Worm (Caenorhabditis elegans): ENCODE measurements around the gene T13C5.3.

The T13C5.3 gene

DNA sequence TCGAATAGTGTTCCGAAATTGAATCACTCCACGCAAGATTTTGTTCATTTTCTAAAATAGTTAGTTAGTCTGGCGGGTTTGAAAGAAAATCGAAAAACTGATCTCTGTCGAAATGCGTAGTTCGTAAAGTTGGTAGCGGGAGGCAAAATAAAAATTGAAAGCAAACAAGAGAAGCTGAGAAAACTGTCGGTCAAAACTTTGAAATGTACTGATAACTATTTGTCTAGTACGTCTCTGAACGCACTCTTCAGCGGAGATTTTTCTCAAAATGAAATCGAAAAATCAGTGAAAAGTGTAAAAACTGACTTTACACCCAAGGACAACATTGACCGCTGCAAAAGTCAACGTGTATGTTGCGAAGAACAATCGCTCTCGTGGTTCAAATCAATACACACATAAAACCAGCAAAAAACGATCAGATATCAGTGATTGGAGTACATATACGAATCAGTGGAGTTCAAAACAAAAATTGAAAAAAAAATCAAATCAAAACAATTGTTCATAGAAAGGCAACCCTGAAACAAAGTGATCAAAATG lies 26.4 kb downstream of the T13C5.3 start, which contains the start of gene bca-1 (continued):
- TF ChIP-seq lin-29 (GFP tag; IDR thresholded peaks at IDR 0.05) (no peak), ceh-20 (GFP tag; IDR thresholded peaks at IDR 0.05) (no peak), lin-15B (tag; optimal IDR thresholded peaks at IDR 0.05) (no peak), fkh-10 (GFP tag; optimal IDR thresholded peaks at IDR 0.05) (no peak), sdz-12 (GFP tag; optimal IDR thresholded peaks at IDR 0.05) (no peak), nhr-11 (tag; optimal IDR thresholded peaks at IDR 0.05) (peak; percentile 35), mep-1 (tag; optimal IDR thresholded peaks at IDR 0.05) (peak; percentile 59), F26F4.8 (GFP tag; conservative IDR thresholded peaks at IDR 0.05) (no peak), nhr-48 (tag; optimal IDR thresholded peaks at IDR 0.05) (peak; percentile 46), nhr-10 (tag; optimal IDR thresholded peaks at IDR 0.05) (peak; percentile 64), ZK546.5 (tag; optimal IDR thresholded peaks at IDR 0.05) (no peak), zfp-3 (GFP tag; conservative IDR thresholded peaks at IDR 0.05) (no peak), R02D3.7 (tag; optimal IDR thresholded peaks at IDR 0.05) (no peak), ceh-62 (tag; optimal IDR thresholded peaks at IDR 0.05) (no peak), skn-1 (tag; optimal IDR thresholded peaks at IDR 0.05) (no peak), Y105C5A.15 (GFP tag; IDR thresholded peaks at IDR 0.05) (no peak), gei-8 (GFP tag; optimal IDR thresholded peaks at IDR 0.05) (no peak), ceh-32 (tag; optimal IDR thresholded peaks at IDR 0.05; ENCODE audit: poor library complexity) (no peak), dmd-6 (GFP tag; IDR thresholded peaks at IDR 0.05) (peak; percentile 70), pha-4 (GFP tag; IDR thresholded peaks at IDR 0.05) (no peak), pha-4 (tag; optimal IDR thresholded peaks at IDR 0.05) (peak; percentile 5), T26A8.4 (GFP tag; IDR thresholded peaks at IDR 0.05) (no peak), ztf-11 (tag; optimal IDR thresholded peaks at IDR 0.05) (no peak), madf-5 (GFP tag; IDR thresholded peaks at IDR 0.05) (no peak), daf-16 (GFP tag; optimal IDR thresholded peaks at IDR 0.05) (peak in 1 of 2 experiments; percentile 22), daf-16 (tag; optimal IDR thresholded peaks at IDR 0.05) (peak; percentile 53), madf-9 (GFP tag; conservative IDR thresholded peaks at IDR 0.05) (no peak), nhr-77 (tag; optimal IDR thresholded peaks at IDR 0.05) (peak; percentile 6), saeg-2 (GFP tag; IDR thresholded peaks at IDR 0.05) (no peak), hlh-30 (tag; optimal IDR thresholded peaks at IDR 0.05; ENCODE audit: insufficient read depth) (peak; percentile 84), lir-3 (tag; optimal IDR thresholded peaks at IDR 0.05) (no peak), lin-1 (GFP tag; IDR thresholded peaks at IDR 0.05) (no peak), hlh-11 (tag; optimal IDR thresholded peaks at IDR 0.05) (peak; percentile 65), egl-27 (tag; optimal IDR thresholded peaks at IDR 0.05) (no peak), nhr-42 (GFP tag; IDR thresholded peaks at IDR 0.05) (no peak), fos-1 (tag; optimal IDR thresholded peaks at IDR 0.05) (no peak), nhr-237 (tag; optimal IDR thresholded peaks at IDR 0.05) (no peak), spr-1 (tag; optimal IDR thresholded peaks at IDR 0.05) (no peak), nhr-25 (tag; optimal IDR thresholded peaks at IDR 0.05; ENCODE audit: borderline replicate concordance, insufficient read depth) (peak; percentile 14), dmd-8 (GFP tag; IDR thresholded peaks at IDR 0.05) (no peak), ctbp-1 (GFP tag; IDR thresholded peaks at IDR 0.05) (no peak)

DNA sequence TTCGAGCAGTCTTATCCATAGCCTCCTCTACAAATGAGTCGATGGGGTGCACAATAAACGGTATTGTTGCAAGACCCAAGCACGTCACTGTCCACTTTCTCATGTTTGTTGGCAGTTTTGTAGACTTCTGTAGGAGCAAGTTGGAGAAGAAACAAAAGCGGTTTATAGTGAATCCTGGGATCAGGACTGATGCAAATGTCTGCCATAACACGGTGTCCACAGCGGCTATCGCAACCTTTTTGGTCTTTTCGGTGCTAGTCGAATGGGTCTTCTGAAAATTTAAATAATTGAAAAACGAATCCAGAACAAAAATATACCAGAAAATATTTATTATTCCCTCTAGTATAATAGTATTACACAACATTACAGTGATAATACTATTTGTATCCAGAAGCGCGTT lies 27.0 kb downstream of the T13C5.3 start:
- TF ChIP-seq unc-62 (GFP tag; optimal IDR thresholded peaks at IDR 0.05 in 1 of 2) (peak in 1 of 2 experiments; percentile 90), unc-62 (tag; optimal IDR thresholded peaks at IDR 0.05) (no peak), madf-5 (GFP tag; IDR thresholded peaks at IDR 0.05) (no peak)

Measured in whole organism, L4 larva.